Worm (Caenorhabditis elegans) whole organism, L3 larva: ENCODE data around the gene DH11.5.

Experiments used
- R02D3.7 ChIP-seq: fragments of 150-350 bp; optimal IDR thresholded peaks from 2 replicates; lab custom pipeline; 2014; ENCODE audit warnings: missing biosample characterization, missing genetic modification characterization
- ZK546.5 ChIP-seq: sonication (generic microtip); optimal IDR thresholded peaks from 2 replicates; lab custom pipeline; 2017; ENCODE audit warnings: missing biosample characterization, missing genetic modification characterization
- aly-2 ChIP-seq: fragments of 150-350 bp; optimal IDR thresholded peaks from 2 replicates; lab custom pipeline; 2014; ENCODE audit warnings: missing biosample characterization, missing genetic modification characterization
- ama-1 ChIP-seq: fragments of 150-350 bp; optimal IDR thresholded peaks from 2 replicates; lab custom pipeline; 2018
- ceh-16 ChIP-seq: sonication (generic microtip); optimal IDR thresholded peaks from 2 replicates; lab custom pipeline; 2017; ENCODE audit warnings: missing biosample characterization, missing genetic modification characterization
- ceh-28 ChIP-seq: fragments of 150-350 bp; optimal IDR thresholded peaks from 2 replicates; lab custom pipeline; 2014; ENCODE audit warnings: missing biosample characterization, missing genetic modification reagents, missing genetic modification characterization
- ceh-82 ChIP-seq: fragments of 150-350 bp; optimal IDR thresholded peaks from 2 replicates; lab custom pipeline; 2014; ENCODE audit warnings: missing biosample characterization, missing genetic modification characterization
- ceh-9 ChIP-seq: sonication (generic microtip); optimal IDR thresholded peaks from 2 replicates; lab custom pipeline; 2018; ENCODE audit warnings: missing biosample characterization, missing genetic modification characterization
- egl-5 ChIP-seq: fragments of 150-350 bp; optimal IDR thresholded peaks from 2 replicates; lab custom pipeline; 2017; ENCODE audit warnings: missing biosample characterization, missing genetic modification reagents, missing genetic modification characterization, inconsistent platforms
- elt-1 ChIP-seq: fragments of 150-350 bp; optimal IDR thresholded peaks from 2 replicates; lab custom pipeline; 2014; ENCODE audit warnings: missing biosample characterization, missing genetic modification characterization
- elt-2 ChIP-seq: sonication (generic microtip); optimal IDR thresholded peaks from 2 replicates; lab custom pipeline; 2016; ENCODE audit warnings: missing genetic modification reagents, mild to moderate bottlenecking, missing genetic modification characterization, missing compliant biosample characterization
- eor-1 ChIP-seq, 2 experiments: fragments of 150-350 bp; optimal IDR thresholded peaks; 2 replicates each; lab custom pipeline; 2014 to 2018; ENCODE audit warnings: missing biosample characterization in 2 of 2, missing genetic modification characterization in 2 of 2
- fkh-10 ChIP-seq: sonication (generic microtip); optimal IDR thresholded peaks from 2 replicates; lab custom pipeline; 2017; ENCODE audit warnings: missing biosample characterization, missing genetic modification reagents, missing genetic modification characterization
- fos-1 ChIP-seq: fragments of 150-350 bp; optimal IDR thresholded peaks from 2 replicates; lab custom pipeline; 2014; ENCODE audit warnings: missing biosample characterization, missing genetic modification characterization
- hmg-11 ChIP-seq: sonication (generic microtip); optimal IDR thresholded peaks from 2 replicates; lab custom pipeline; 2016; ENCODE audit warnings: missing genetic modification characterization, missing compliant biosample characterization
- jun-1 ChIP-seq: fragments of 150-350 bp; optimal IDR thresholded peaks from 2 replicates; lab custom pipeline; 2014; ENCODE audit warnings: missing biosample characterization, missing genetic modification reagents, missing genetic modification characterization
- lin-15B ChIP-seq: fragments of 150-350 bp; optimal IDR thresholded peaks from 2 replicates; lab custom pipeline; 2014; ENCODE audit warnings: missing biosample characterization, missing genetic modification characterization
- lin-39 ChIP-seq: fragments of 150-350 bp; optimal IDR thresholded peaks from 2 replicates; lab custom pipeline; 2018; ENCODE audit warnings: missing biosample characterization, missing genetic modification reagents, missing genetic modification characterization
- lsy-12 ChIP-seq: sonication (generic microtip); optimal IDR thresholded peaks from 2 replicates; lab custom pipeline; 2016; ENCODE audit warnings: mild to moderate bottlenecking, missing genetic modification characterization, missing compliant biosample characterization
- mdl-1 ChIP-seq: fragments of 150-350 bp; optimal IDR thresholded peaks from 2 replicates; lab custom pipeline; 2014; ENCODE audit warnings: missing biosample characterization, missing genetic modification characterization
- mml-1 ChIP-seq: fragments of 150-350 bp; sonication (generic microtip); optimal IDR thresholded peaks from 3 replicates; lab custom pipeline; 2014; ENCODE audit warnings: missing biosample characterization, missing genetic modification characterization
- nfya-1 ChIP-seq: sonication (generic microtip); optimal IDR thresholded peaks from 2 replicates; lab custom pipeline; 2017; ENCODE audit warnings: missing genetic modification characterization, mild to moderate bottlenecking, missing compliant biosample characterization, antibody characterized with exemption, moderate library complexity; ENCODE audit not compliant: insufficient read depth
- nhr-11 ChIP-seq: fragments of 150-350 bp; optimal IDR thresholded peaks from 2 replicates; lab custom pipeline; 2014; ENCODE audit warnings: missing biosample characterization, missing genetic modification characterization
- nhr-12 ChIP-seq: fragments of 150-350 bp; optimal IDR thresholded peaks from 2 replicates; lab custom pipeline; 2014; ENCODE audit warnings: missing biosample characterization, missing genetic modification characterization
- nhr-237 ChIP-seq: fragments of 150-350 bp; optimal IDR thresholded peaks from 2 replicates; lab custom pipeline; 2014; ENCODE audit warnings: missing biosample characterization, missing genetic modification characterization
- nhr-25 ChIP-seq: sonication (generic microtip); optimal IDR thresholded peaks from 2 replicates; lab custom pipeline; 2017; ENCODE audit warnings: missing biosample characterization, missing genetic modification characterization
- nhr-28 ChIP-seq: fragments of 150-350 bp; optimal IDR thresholded peaks from 2 replicates; lab custom pipeline; 2014; ENCODE audit warnings: missing biosample characterization, missing genetic modification characterization
- nhr-43 ChIP-seq: sonication (generic microtip); optimal IDR thresholded peaks from 2 replicates; lab custom pipeline; 2016; ENCODE audit warnings: mild to moderate bottlenecking, missing genetic modification characterization, missing compliant biosample characterization; ENCODE audit not compliant: poor library complexity, severe bottlenecking
- nhr-67 ChIP-seq: fragments of 150-350 bp; optimal IDR thresholded peaks from 2 replicates; lab custom pipeline; 2014; ENCODE audit warnings: missing biosample characterization, missing genetic modification characterization
- nhr-76 ChIP-seq: fragments of 150-350 bp; sonication (generic microtip); optimal IDR thresholded peaks from 5 replicates; lab custom pipeline; 2014; ENCODE audit warnings: missing biosample characterization, missing genetic modification characterization
- nhr-77 ChIP-seq: fragments of 150-350 bp; optimal IDR thresholded peaks from 2 replicates; lab custom pipeline; 2014; ENCODE audit warnings: missing biosample characterization, missing genetic modification characterization
- pha-4 ChIP-seq: fragments of 150-350 bp; optimal IDR thresholded peaks from 2 replicates; lab custom pipeline; 2014; ENCODE audit warnings: missing biosample characterization, missing genetic modification reagents, missing genetic modification characterization
- pqm-1 ChIP-seq: fragments of 150-350 bp; optimal IDR thresholded peaks from 2 replicates; lab custom pipeline; 2017; ENCODE audit warnings: missing biosample characterization, missing genetic modification characterization, inconsistent platforms
- sea-2 ChIP-seq: fragments of 150-350 bp; sonication (generic microtip); optimal IDR thresholded peaks from 4 replicates; lab custom pipeline; 2014; ENCODE audit warnings: missing biosample characterization, missing genetic modification reagents, missing genetic modification characterization
- snpc-4 ChIP-seq: fragments of 150-350 bp; optimal IDR thresholded peaks from 2 replicates; lab custom pipeline; 2014; ENCODE audit warnings: missing biosample characterization, missing genetic modification characterization
- tbx-2 ChIP-seq: sonication (generic microtip); optimal IDR thresholded peaks from 2 replicates; lab custom pipeline; 2016; ENCODE audit warnings: mild to moderate bottlenecking, missing genetic modification characterization, missing compliant biosample characterization
- unc-39 ChIP-seq: sonication (generic microtip); optimal IDR thresholded peaks from 4 replicates; lab custom pipeline; 2017; ENCODE audit warnings: missing biosample characterization, missing genetic modification characterization
- unc-62 ChIP-seq: fragments of 150-350 bp; sonication (generic microtip); optimal IDR thresholded peaks from 4 replicates; lab custom pipeline; 2014; ENCODE audit warnings: missing biosample characterization, missing genetic modification reagents, missing genetic modification characterization
- zag-1 ChIP-seq: fragments of 150-350 bp; optimal IDR thresholded peaks from 2 replicates; lab custom pipeline; 2014; ENCODE audit warnings: missing biosample characterization, missing genetic modification characterization
- ztf-11 ChIP-seq: fragments of 150-350 bp; optimal IDR thresholded peaks from 2 replicates; lab custom pipeline; 2014; ENCODE audit warnings: missing biosample characterization, missing genetic modification characterization

DH11.5 gene

ce11 chrII:7948278-7948677 lies 28.1 kb upstream of the DH11.5 start:
- TF ChIP-seq ceh-28 (no peak), pqm-1 (tag; lab: Kevin White, UChicago) (peak; percentile 49)

- TF ChIP-seq unc-62 = no peak
- TF ChIP-seq nhr-237 (tag; lab: Kevin White, UChicago) = no peak
- TF ChIP-seq aly-2 = no peak
- TF ChIP-seq nhr-12 (tag; lab: Kevin White, UChicago) = no peak
- TF ChIP-seq nhr-67 (tag; lab: Kevin White, UChicago) = no peak
- TF ChIP-seq fkh-10 (GFP tag; lab: Kevin White, UChicago) = no peak
- TF ChIP-seq elt-1 = no peak
- TF ChIP-seq R02D3.7 = no peak
- no peak for TF ChIP-seq lin-39
- no peak for TF ChIP-seq ama-1 (lab: Kevin White, UChicago)
These were observed 20.9 kb upstream of the DH11.5 start for ce11 chrII:7955548-7955947.

ce11 chrII:7958544-7958943 lies 17.9 kb upstream of the DH11.5 start, which contains the start of gene C04H4.1:
Gene C04H4.1, plus strand, starts transcription at chrII:7958844.
- no peak for TF ChIP-seq tbx-2 (tag; lab: Kevin White, UChicago)
- TF ChIP-seq ceh-9 = no peak
- no peak for TF ChIP-seq ZK546.5
- no peak for TF ChIP-seq pha-4 (tag; lab: Kevin White, UChicago)
- no peak for TF ChIP-seq elt-1
- no peak for TF ChIP-seq lin-15B (tag; lab: Kevin White, UChicago)
- no peak for TF ChIP-seq lsy-12 (tag; lab: Kevin White, UChicago)
- TF ChIP-seq pqm-1 (tag; lab: Kevin White, UChicago) = no peak
- no peak for TF ChIP-seq nhr-77 (tag; lab: Kevin White, UChicago)
- TF ChIP-seq sea-2 (GFP tag; lab: Kevin White, UChicago) = no peak
- no peak for TF ChIP-seq jun-1 (tag; lab: Kevin White, UChicago)
- no peak for TF ChIP-seq eor-1 (tag; optimal IDR thresholded peaks at IDR 0.05; lab: Kevin White, UChicago)
- no peak for TF ChIP-seq zag-1
- no peak for TF ChIP-seq nhr-43 (tag; lab: Kevin White, UChicago)
- no peak for TF ChIP-seq R02D3.7
- TF ChIP-seq ceh-16 (tag; lab: Kevin White, UChicago) = no peak

ce11 chrII:7962181-7962580 lies 14.2 kb upstream of the DH11.5 start:
- TF ChIP-seq lin-15B (tag; lab: Kevin White, UChicago) (no peak), nhr-28 (no peak), nfya-1 (tag; lab: Kevin White, UChicago) (no peak), nhr-12 (tag; lab: Kevin White, UChicago) (no peak), mml-1 (tag; lab: Kevin White, UChicago) (no peak), elt-2 (tag; lab: Kevin White, UChicago) (no peak), pha-4 (tag; lab: Kevin White, UChicago) (no peak), unc-39 (tag; lab: Kevin White, UChicago) (no peak), nhr-77 (tag; lab: Kevin White, UChicago) (no peak), ceh-82 (no peak), fkh-10 (GFP tag; lab: Kevin White, UChicago) (no peak), unc-62 (no peak), nhr-25 (tag; lab: Kevin White, UChicago) (no peak), hmg-11 (no peak), egl-5 (tag; lab: Kevin White, UChicago) (no peak), nhr-11 (tag; lab: Kevin White, UChicago) (no peak), snpc-4 (tag; lab: Kevin White, UChicago) (no peak), elt-1 (no peak), ceh-9 (no peak), fos-1 (tag; lab: Kevin White, UChicago) (no peak)

- TF ChIP-seq mdl-1 (no peak), hmg-11 (no peak), ceh-28 (no peak), ceh-16 (tag; lab: Kevin White, UChicago) (no peak), nhr-25 (tag; lab: Kevin White, UChicago) (no peak), ceh-82 (no peak), nhr-76 (tag; lab: Kevin White, UChicago) (no peak), ztf-11 (tag; lab: Kevin White, UChicago) (no peak)
These were observed 8.0 kb upstream of the DH11.5 start for ce11 chrII:7968393-7968792.
